Fruit fly (Drosophila melanogaster) whole organism, embryonic: ENCODE results near the gene Arp1.

Source experiments
- Adf1 ChIP-seq: fragments of 200-800 bp; sonication (Bioruptor generic); IDR thresholded peaks from 2 replicates; pipeline ENCODE4 v1.3.6; 2022; ENCODE audit warnings: missing biosample characterization, missing genetic modification characterization
- Atf6 ChIP-seq: fragments of 200-800 bp; sonication (Bioruptor generic); IDR thresholded peaks from 2 replicates; pipeline ENCODE4 v1.3.6; 2022; ENCODE audit warnings: missing biosample characterization, missing genetic modification characterization
- Bteb2 ChIP-seq: fragments of 200-800 bp; sonication (Bioruptor generic); optimal IDR thresholded peaks from 2 replicates; lab custom pipeline; 2016; ENCODE audit warnings: missing biosample characterization, missing genetic modification characterization
- CG11723 ChIP-seq: fragments of 200-800 bp; sonication (Bioruptor generic); optimal IDR thresholded peaks from 2 replicates; lab custom pipeline; 2017; ENCODE audit warnings: missing biosample characterization, mild to moderate bottlenecking, missing genetic modification characterization
- CG12104 ChIP-seq: fragments of 200-800 bp; sonication (Bioruptor generic); optimal IDR thresholded peaks from 3 replicates; lab custom pipeline; 2016; ENCODE audit warnings: missing biosample characterization, missing genetic modification characterization
- CG12744 ChIP-seq: fragments of 200-800 bp; sonication (Bioruptor generic); optimal IDR thresholded peaks from 2 replicates; lab custom pipeline; 2016; ENCODE audit warnings: missing biosample characterization, missing genetic modification characterization
- CG13287 ChIP-seq: fragments of 200-800 bp; sonication (Bioruptor generic); IDR thresholded peaks from 2 replicates; pipeline ENCODE4 v1.3.6; 2022; ENCODE audit warnings: missing biosample characterization, missing genetic modification characterization; ENCODE audit not compliant: partially characterized antibody
- CG1647 ChIP-seq: fragments of 200-800 bp; sonication (Bioruptor generic); optimal IDR thresholded peaks from 3 replicates; lab custom pipeline; 2016; ENCODE audit warnings: missing biosample characterization, missing genetic modification characterization
- CG16863 ChIP-seq: fragments of 200-800 bp; sonication (Bioruptor generic); optimal IDR thresholded peaks from 3 replicates; lab custom pipeline; 2016; ENCODE audit warnings: missing biosample characterization, missing genetic modification characterization
- CG17612 ChIP-seq: fragments of 200-800 bp; sonication (Bioruptor generic); IDR thresholded peaks from 2 replicates; pipeline ENCODE4 v1.3.6; 2022; ENCODE audit warnings: missing biosample characterization, missing genetic modification characterization
- CG17829 ChIP-seq: fragments of 200-800 bp; optimal IDR thresholded peaks from 2 replicates; lab custom pipeline; 2019; ENCODE audit warnings: missing biosample characterization, mild to moderate bottlenecking, missing genetic modification characterization, moderate library complexity
- CG18476 ChIP-seq: fragments of 200-800 bp; sonication (Bioruptor generic); optimal IDR thresholded peaks from 2 replicates; lab custom pipeline; 2016; ENCODE audit warnings: missing biosample characterization, mild to moderate bottlenecking, missing genetic modification characterization
- CG2199 ChIP-seq: fragments of 200-800 bp; sonication (Bioruptor generic); IDR thresholded peaks from 3 replicates; pipeline ENCODE4 v1.3.6; 2022; ENCODE audit warnings: missing biosample characterization, missing genetic modification characterization
- CG2202 ChIP-seq: fragments of 200-800 bp; sonication (Bioruptor generic); optimal IDR thresholded peaks from 2 replicates; lab custom pipeline; 2018; ENCODE audit warnings: missing biosample characterization, mild to moderate bottlenecking, missing genetic modification characterization
- CG7963 ChIP-seq: fragments of 200-800 bp; sonication (Bioruptor generic); IDR thresholded peaks from 3 replicates; pipeline ENCODE4 v1.3.6; 2022; ENCODE audit warnings: missing biosample characterization, missing genetic modification characterization; ENCODE audit not compliant: partially characterized antibody
- CG9215 ChIP-seq: fragments of 200-800 bp; sonication (Bioruptor generic); IDR thresholded peaks from 2 replicates; pipeline ENCODE4 v1.3.6; 2022; ENCODE audit warnings: missing biosample characterization, missing genetic modification characterization
- CrebB ChIP-seq: fragments of 200-800 bp; sonication (Bioruptor generic); optimal IDR thresholded peaks from 3 replicates; lab custom pipeline; 2018; ENCODE audit warnings: missing biosample characterization, mild to moderate bottlenecking, missing genetic modification characterization
- D19B ChIP-seq: fragments of 200-800 bp; sonication (Bioruptor generic); optimal IDR thresholded peaks from 2 replicates; lab custom pipeline; 2017; ENCODE audit warnings: missing biosample characterization, mild to moderate bottlenecking, missing genetic modification characterization
- Doc3 ChIP-seq: fragments of 200-800 bp; sonication (Bioruptor generic); IDR thresholded peaks from 3 replicates; pipeline ENCODE4 v1.3.6; 2022; ENCODE audit warnings: missing biosample characterization, missing genetic modification characterization; ENCODE audit not compliant: partially characterized antibody
- Drgx ChIP-seq: fragments of 200-800 bp; sonication (Bioruptor generic); IDR thresholded peaks from 2 replicates; pipeline ENCODE4 v1.3.6; 2022; ENCODE audit warnings: missing biosample characterization, missing genetic modification characterization
- HLHmδ ChIP-seq: fragments of 200-800 bp; sonication (Bioruptor generic); optimal IDR thresholded peaks from 2 replicates; lab custom pipeline; 2018; ENCODE audit warnings: missing biosample characterization, mild to moderate bottlenecking, missing genetic modification characterization, moderate library complexity
- Hr51 ChIP-seq, 2 experiments: fragments of 200-800 bp; sonication (Bioruptor generic); optimal IDR thresholded peaks; 2 replicates in 1 of 2; 3 replicates in 1 of 2; lab custom pipeline; 2016 to 2018; ENCODE audit warnings: missing biosample characterization in 2 of 2, missing genetic modification characterization in 2 of 2, mild to moderate bottlenecking in 1 of 2, moderate library complexity in 1 of 2
- Hsf ChIP-seq: fragments of 200-800 bp; sonication (Bioruptor generic); optimal IDR thresholded peaks from 3 replicates; lab custom pipeline; 2016; ENCODE audit warnings: missing biosample characterization, missing genetic modification characterization
- MESR4 ChIP-seq: fragments of 200-800 bp; sonication (Bioruptor generic); optimal IDR thresholded peaks from 2 replicates; lab custom pipeline; 2018; ENCODE audit warnings: missing biosample characterization, mild to moderate bottlenecking, missing genetic modification characterization, moderate library complexity
- NC2α ChIP-seq: fragments of 200-800 bp; sonication (Bioruptor generic); optimal IDR thresholded peaks from 2 replicates; lab custom pipeline; 2016; ENCODE audit warnings: missing biosample characterization, missing genetic modification characterization
- Nf-YB ChIP-seq: fragments of 200-800 bp; sonication (Bioruptor generic); optimal IDR thresholded peaks from 3 replicates; lab custom pipeline; 2019; ENCODE audit warnings: missing biosample characterization, mild to moderate bottlenecking, missing genetic modification characterization, moderate library complexity
- Rfx ChIP-seq: fragments of 200-800 bp; sonication (Bioruptor generic); IDR thresholded peaks from 2 replicates; pipeline ENCODE4 v1.3.6; 2022; ENCODE audit warnings: missing biosample characterization, missing genetic modification characterization
- Trl ChIP-seq, 3 experiments: fragments of >200 bp in 2 of 3; fragments of 200-800 bp in 1 of 3; sonication (Bioruptor generic) in 1 of 3; optimal IDR thresholded peaks; 2 replicates in 1 of 3; 3 replicates in 2 of 3; lab custom pipeline; 2016 to 2017; ENCODE audit warnings: missing biosample characterization in 1 of 3, missing genetic modification characterization in 1 of 3
- ac ChIP-seq: fragments of 200-800 bp; sonication (Bioruptor generic); optimal IDR thresholded peaks from 3 replicates; lab custom pipeline; 2017; ENCODE audit warnings: missing biosample characterization, mild to moderate bottlenecking, missing genetic modification characterization
- al ChIP-seq: fragments of 200-800 bp; sonication (Bioruptor generic); IDR thresholded peaks from 2 replicates; pipeline ENCODE4 v1.3.6; 2022; ENCODE audit warnings: missing biosample characterization, missing genetic modification characterization
- ase ChIP-seq: fragments of 200-800 bp; sonication (Bioruptor generic); IDR thresholded peaks from 3 replicates; pipeline ENCODE4 v1.3.6; 2022; ENCODE audit warnings: missing biosample characterization, missing genetic modification characterization
- ash1 ChIP-seq: fragments of 200-800 bp; sonication (Bioruptor generic); optimal IDR thresholded peaks from 2 replicates; lab custom pipeline; 2018; ENCODE audit warnings: missing biosample characterization, mild to moderate bottlenecking, missing genetic modification characterization
- bigmax ChIP-seq: fragments of 200-800 bp; sonication (Bioruptor generic); optimal IDR thresholded peaks from 2 replicates; lab custom pipeline; 2018; ENCODE audit warnings: missing biosample characterization, mild to moderate bottlenecking, missing genetic modification characterization
- corto ChIP-seq: fragments of 200-800 bp; sonication (Bioruptor generic); optimal IDR thresholded peaks from 2 replicates; lab custom pipeline; 2016; ENCODE audit warnings: missing biosample characterization, mild to moderate bottlenecking, missing genetic modification characterization, moderate library complexity
- disco-r ChIP-seq: fragments of 200-800 bp; sonication (Bioruptor generic); optimal IDR thresholded peaks from 2 replicates; lab custom pipeline; 2016; ENCODE audit warnings: missing biosample characterization, missing genetic modification characterization
- dysf ChIP-seq: fragments of 200-800 bp; sonication (Bioruptor generic); IDR thresholded peaks from 3 replicates; pipeline ENCODE4 v1.3.6; 2022; ENCODE audit warnings: missing biosample characterization, missing genetic modification characterization
- fu2 ChIP-seq: fragments of 200-800 bp; sonication (Bioruptor generic); optimal IDR thresholded peaks from 2 replicates; lab custom pipeline; 2016; ENCODE audit warnings: missing biosample characterization, missing genetic modification characterization
- jigr1 ChIP-seq: fragments of 200-800 bp; sonication (Bioruptor generic); IDR thresholded peaks from 3 replicates; pipeline ENCODE4 v1.3.6; 2022; ENCODE audit warnings: missing biosample characterization, missing genetic modification characterization
- jing ChIP-seq: fragments of 200-800 bp; sonication (Bioruptor generic); optimal IDR thresholded peaks from 2 replicates; lab custom pipeline; 2018; ENCODE audit warnings: missing biosample characterization, mild to moderate bottlenecking, missing genetic modification characterization
- lola ChIP-seq, 3 experiments: fragments of >200 bp in 2 of 3; fragments of 200-800 bp in 1 of 3; sonication (Bioruptor generic) in 1 of 3; optimal IDR thresholded peaks; 2 replicates each; lab custom pipeline; 2017 to 2019; ENCODE audit warnings: missing biosample characterization in 3 of 3, missing genetic modification characterization in 3 of 3, mild to moderate bottlenecking in 1 of 3, moderate library complexity in 1 of 3
- nerfin-1 ChIP-seq: fragments of 200-800 bp; sonication (Bioruptor generic); optimal IDR thresholded peaks from 3 replicates; lab custom pipeline; 2019; ENCODE audit warnings: missing biosample characterization, mild to moderate bottlenecking, missing genetic modification characterization, moderate library complexity
- nom ChIP-seq: fragments of 200-800 bp; sonication (Bioruptor generic); optimal IDR thresholded peaks from 2 replicates; lab custom pipeline; 2017; ENCODE audit warnings: missing biosample characterization, missing genetic modification characterization, mild to moderate bottlenecking, moderate library complexity, missing genetic modification reagents
- onecut ChIP-seq: fragments of 200-800 bp; sonication (Bioruptor generic); IDR thresholded peaks from 2 replicates; pipeline ENCODE4 v1.3.6; 2022; ENCODE audit warnings: missing biosample characterization, missing genetic modification characterization
- pfk ChIP-seq: fragments of 200-800 bp; sonication (Bioruptor generic); optimal IDR thresholded peaks from 2 replicates; lab custom pipeline; 2018; ENCODE audit warnings: missing biosample characterization, mild to moderate bottlenecking, missing genetic modification characterization, moderate library complexity
- row ChIP-seq: fragments of 200-800 bp; sonication (Bioruptor generic); IDR thresholded peaks from 3 replicates; pipeline ENCODE4 v1.3.6; 2022; ENCODE audit warnings: missing biosample characterization, missing genetic modification characterization
- run ChIP-seq: fragments of 200-800 bp; sonication (Bioruptor generic); optimal IDR thresholded peaks from 3 replicates; lab custom pipeline; 2018; ENCODE audit warnings: missing biosample characterization, mild to moderate bottlenecking, missing genetic modification characterization
- scrt ChIP-seq: fragments of 200-800 bp; sonication (Bioruptor generic); optimal IDR thresholded peaks from 2 replicates; lab custom pipeline; 2018; ENCODE audit warnings: missing biosample characterization, mild to moderate bottlenecking, missing genetic modification characterization, moderate library complexity
- shn ChIP-seq: fragments of 200-800 bp; sonication (Bioruptor generic); optimal IDR thresholded peaks from 3 replicates; lab custom pipeline; 2016; ENCODE audit warnings: missing biosample characterization, missing genetic modification characterization
- slou ChIP-seq: fragments of 200-800 bp; sonication (Bioruptor generic); optimal IDR thresholded peaks from 3 replicates; lab custom pipeline; 2016; ENCODE audit warnings: missing biosample characterization, missing genetic modification characterization
- usp ChIP-seq: fragments of >200 bp; optimal IDR thresholded peaks from 2 replicates; lab custom pipeline; 2017; ENCODE audit warnings: missing biosample characterization, missing genetic modification characterization
- zen ChIP-seq: fragments of 200-800 bp; sonication (Bioruptor generic); optimal IDR thresholded peaks from 3 replicates; lab custom pipeline; 2018; ENCODE audit warnings: missing biosample characterization, mild to moderate bottlenecking, missing genetic modification characterization, moderate library complexity

The Arp1 gene

DNA sequence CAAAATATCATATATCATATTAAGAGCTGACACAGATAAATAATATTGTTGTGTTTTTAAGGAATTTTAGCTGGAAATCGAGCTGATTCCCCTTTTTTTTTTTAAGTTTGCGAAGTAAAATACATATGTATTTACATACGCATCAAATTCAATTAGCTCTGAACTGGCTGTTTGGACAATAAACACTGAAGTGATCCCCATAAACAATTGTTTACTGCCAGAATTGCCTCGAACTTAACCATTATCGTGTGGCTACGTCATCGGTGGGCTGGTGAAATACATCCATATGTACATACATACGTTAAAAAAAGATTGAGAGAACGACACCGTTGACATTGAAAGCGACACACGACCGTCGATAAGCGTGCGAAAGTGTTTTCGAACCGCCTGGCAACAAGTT, 24.7 kb downstream of the Arp1 start (continued):
- no peak for TF ChIP-seq shn (GFP tag; lab: Kevin White, UChicago)
- TF ChIP-seq CG11723 (GFP tag; lab: Kevin White, UChicago) = no peak
- no peak for TF ChIP-seq jigr1 (GFP tag; lab: Robert Waterston, UW)
- TF ChIP-seq corto (GFP tag; lab: Kevin White, UChicago) = no peak
- no peak for TF ChIP-seq Trl (optimal IDR thresholded peaks at IDR 0.05; lab: Kevin White, UChicago)
- no peak for TF ChIP-seq Trl (GFP tag; optimal IDR thresholded peaks at IDR 0.05; lab: Kevin White, UChicago)
- TF ChIP-seq CG1647 (GFP tag; lab: Kevin White, UChicago) = no peak
- no peak for TF ChIP-seq Hsf (GFP tag; lab: Kevin White, UChicago)
- no peak for TF ChIP-seq CG17612 (GFP tag; lab: Robert Waterston, UW)
- no peak for TF ChIP-seq ac (GFP tag; lab: Kevin White, UChicago)
- TF ChIP-seq CG7963 (GFP tag; lab: Robert Waterston, UW) = no peak
- no peak for TF ChIP-seq Doc3 (GFP tag; lab: Robert Waterston, UW)
- no peak for TF ChIP-seq row (GFP tag; lab: Robert Waterston, UW)
- no peak for TF ChIP-seq disco-r (GFP tag; lab: Kevin White, UChicago)
- TF ChIP-seq nom (GFP tag; lab: Kevin White, UChicago) = no peak
- no peak for TF ChIP-seq nerfin-1
- peak; percentile 23; the same call in 1 of the 2 replicates for TF ChIP-seq Rfx
- TF ChIP-seq Bteb2 (GFP tag; lab: Kevin White, UChicago) = no peak
- TF ChIP-seq CG12104 (GFP tag; lab: Kevin White, UChicago) = no peak
- TF ChIP-seq Atf6 = 0 out of 2 replicates have a peak, but pooled peaks have one; percentile 18
- no peak for TF ChIP-seq fu2 (GFP tag; lab: Kevin White, UChicago)
- no peak for TF ChIP-seq CG9215
- no peak for TF ChIP-seq HLHmδ (GFP tag; lab: Kevin White, UChicago)
- no peak for TF ChIP-seq D19B
- TF ChIP-seq Hr51 (GFP tag; optimal IDR thresholded peaks at IDR 0.05; lab: Kevin White, UChicago) = no peak
- TF ChIP-seq dysf (GFP tag; lab: Robert Waterston, UW) = no peak
- no peak for TF ChIP-seq CG13287 (GFP tag; lab: Robert Waterston, UW)
- TF ChIP-seq Nf-YB (GFP tag; lab: Kevin White, UChicago) = no peak
- TF ChIP-seq pfk (GFP tag; lab: Kevin White, UChicago) = no peak
- TF ChIP-seq ash1 (GFP tag; lab: Kevin White, UChicago) = no peak
- no peak for TF ChIP-seq CG16863 (GFP tag; lab: Kevin White, UChicago)
- TF ChIP-seq Adf1 (GFP tag; lab: Robert Waterston, UW) = no peak
- TF ChIP-seq ase (GFP tag; lab: Robert Waterston, UW) = no peak
- peak; percentile 1 for TF ChIP-seq CrebB
- TF ChIP-seq bigmax (GFP tag; lab: Kevin White, UChicago) = no peak
- no peak for TF ChIP-seq lola (GFP tag; optimal IDR thresholded peaks at IDR 0.05; lab: Kevin White, UChicago)
- no peak for TF ChIP-seq usp (GFP tag; lab: Kevin White, UChicago)
- TF ChIP-seq Drgx (GFP tag; lab: Robert Waterston, UW) = no peak
- no peak for TF ChIP-seq scrt (GFP tag; lab: Kevin White, UChicago)
- TF ChIP-seq CG18476 = no peak
- TF ChIP-seq CG12744 (GFP tag; lab: Kevin White, UChicago) = no peak
- no peak for TF ChIP-seq slou
- no peak for TF ChIP-seq jing (GFP tag; lab: Kevin White, UChicago)
- TF ChIP-seq MESR4 = no peak
- no peak for TF ChIP-seq NC2α (GFP tag; lab: Kevin White, UChicago)
- no peak for TF ChIP-seq zen (tag; lab: Kevin White, UChicago)
- no peak for TF ChIP-seq CG2202 (tag; lab: Kevin White, UChicago)
- TF ChIP-seq onecut = no peak
- TF ChIP-seq CG17829 (tag; lab: Kevin White, UChicago) = no peak
- TF ChIP-seq CG2199 (GFP tag; lab: Robert Waterston, UW) = no peak
- TF ChIP-seq run (tag; lab: Kevin White, UChicago) = no peak
- TF ChIP-seq al (GFP tag; lab: Robert Waterston, UW) = no peak
